Fruit fly (Drosophila melanogaster): ENCODE results near the gene okr.

The okr gene

DNA sequence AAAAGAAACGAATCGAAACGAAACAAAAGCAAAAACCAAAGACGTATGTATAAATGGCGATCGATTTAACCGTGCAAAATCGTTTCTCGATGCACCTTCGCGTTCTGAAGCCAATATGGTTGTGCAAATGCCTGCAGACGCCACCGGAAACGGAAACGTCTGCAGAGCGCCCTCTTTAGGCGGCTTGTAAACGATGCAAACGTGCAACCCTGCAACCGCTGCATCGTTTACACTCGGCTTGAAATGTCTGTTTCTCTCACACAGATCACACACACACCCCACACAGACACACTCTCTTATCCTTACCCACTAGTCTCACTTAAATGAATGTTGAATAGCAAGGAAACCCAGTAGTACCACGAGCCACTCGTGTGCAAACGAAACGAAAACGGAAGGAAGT is 25.6 kb downstream of the okr start (continued):
- TF ChIP-seq insv (GFP tag; optimal IDR thresholded peaks at IDR 0.05) (no peak), Atf6 (GFP tag; IDR thresholded peaks at IDR 0.05) (no peak), hbn (GFP tag; IDR thresholded peaks at IDR 0.05; ENCODE audit: partially characterized antibody) (no peak), MESR4 (GFP tag; optimal IDR thresholded peaks at IDR 0.05) (no peak), CG2199 (GFP tag; IDR thresholded peaks at IDR 0.05) (0 out of 3 replicates have a peak, but pooled peaks have one; percentile 8), CG3407 (GFP tag; optimal IDR thresholded peaks at IDR 0.05) (peak; percentile 4), Sox102F (GFP tag; optimal IDR thresholded peaks at IDR 0.05) (no peak), CG1832 (GFP tag; optimal IDR thresholded peaks at IDR 0.05) (no peak), CG17385 (GFP tag; optimal IDR thresholded peaks at IDR 0.05) (peak; percentile 9)

- TF ChIP-seq Mes4 (GFP tag; optimal IDR thresholded peaks at IDR 0.05) = no peak
- no peak for TF ChIP-seq HLHmδ (GFP tag; optimal IDR thresholded peaks at IDR 0.05)
- TF ChIP-seq CG6765 (GFP tag; optimal IDR thresholded peaks at IDR 0.05) = no peak
- no peak for TF ChIP-seq PHDP (tag; optimal IDR thresholded peaks at IDR 0.05)
- TF ChIP-seq tap (tag; optimal IDR thresholded peaks at IDR 0.05) = no peak
- no peak for TF ChIP-seq CG1602 (GFP tag; optimal IDR thresholded peaks at IDR 0.05)
- TF ChIP-seq CG1024 (GFP tag; IDR thresholded peaks at IDR 0.05) = no peak
- no peak for TF ChIP-seq Dp (GFP tag; optimal IDR thresholded peaks at IDR 0.05)
- TF ChIP-seq CG16779 (GFP tag; IDR thresholded peaks at IDR 0.05) = no peak
- TF ChIP-seq Trl (optimal IDR thresholded peaks at IDR 0.05) = peak; percentile 51 to 54
- no peak for TF ChIP-seq Trl (GFP tag; optimal IDR thresholded peaks at IDR 0.05)
- TF ChIP-seq CG4854 (GFP tag; optimal IDR thresholded peaks at IDR 0.05) = no peak
- TF ChIP-seq CG18764 (GFP tag; optimal IDR thresholded peaks at IDR 0.05) = no peak
- TF ChIP-seq CG4328 (GFP tag; optimal IDR thresholded peaks at IDR 0.05) = no peak
- TF ChIP-seq Blimp-1 (GFP tag; optimal IDR thresholded peaks at IDR 0.05) = no peak
- no peak for TF ChIP-seq CG8359 (GFP tag; optimal IDR thresholded peaks at IDR 0.05; ENCODE audit: borderline replicate concordance)
- no peak for TF ChIP-seq CG14965 (GFP tag; optimal IDR thresholded peaks at IDR 0.05; ENCODE audit: borderline replicate concordance)
- no peak for TF ChIP-seq Bteb2 (GFP tag; optimal IDR thresholded peaks at IDR 0.05)
- no peak for TF ChIP-seq Nf-YB (GFP tag; optimal IDR thresholded peaks at IDR 0.05)
- TF ChIP-seq slbo (GFP tag; IDR thresholded peaks at IDR 0.05) = no peak
- TF ChIP-seq CG7556 (GFP tag; optimal IDR thresholded peaks at IDR 0.05) = no peak
- TF ChIP-seq stc (GFP tag; IDR thresholded peaks at IDR 0.05) = no peak
- TF ChIP-seq Chrac-16 (GFP tag; optimal IDR thresholded peaks at IDR 0.05) = no peak
- no peak for TF ChIP-seq kni (GFP tag; optimal IDR thresholded peaks at IDR 0.05)
- no peak for TF ChIP-seq Lim3 (GFP tag; IDR thresholded peaks at IDR 0.05)
- TF ChIP-seq CG14710 (tag; optimal IDR thresholded peaks at IDR 0.05) = no peak
- peak; percentile 58 for TF ChIP-seq Med (GFP tag)
- no peak for TF ChIP-seq Usf (GFP tag; optimal IDR thresholded peaks at IDR 0.05)
- TF ChIP-seq kah (GFP tag; optimal IDR thresholded peaks at IDR 0.05) = no peak
- TF ChIP-seq ewg (GFP tag; optimal IDR thresholded peaks at IDR 0.05) = no peak
- no peak for TF ChIP-seq fu2 (GFP tag; optimal IDR thresholded peaks at IDR 0.05)
- no peak for TF ChIP-seq Asciz (GFP tag; optimal IDR thresholded peaks at IDR 0.05)
- TF ChIP-seq zen2 (GFP tag; IDR thresholded peaks at IDR 0.05; ENCODE audit: partially characterized antibody) = 0 out of 3 replicates have a peak, but pooled peaks have one; percentile 19
- TF ChIP-seq GATAe (GFP tag; conservative IDR thresholded peaks at IDR 0.05) = no peak
- TF ChIP-seq Gsc (GFP tag; IDR thresholded peaks at IDR 0.05) = no peak
- no peak for TF ChIP-seq repo (GFP tag; optimal IDR thresholded peaks at IDR 0.05)
- TF ChIP-seq CoRest (tag; optimal IDR thresholded peaks at IDR 0.05) = no peak
- TF ChIP-seq CG3163 (GFP tag; optimal IDR thresholded peaks at IDR 0.05) = no peak
- no peak for TF ChIP-seq CG13123 (GFP tag; optimal IDR thresholded peaks at IDR 0.05)
- TF ChIP-seq Bdp1 (GFP tag; optimal IDR thresholded peaks at IDR 0.05) = no peak
- no peak for TF ChIP-seq dimm (GFP tag; IDR thresholded peaks at IDR 0.05)
Measured at dm6 chr2L:2958858-2959257, 33.7 kb downstream of the okr start.
